Worm (Caenorhabditis elegans): ENCODE results near the gene F25B3.4.

- TF ChIP-seq lin-54 (GFP tag; optimal IDR thresholded peaks at IDR 0.05), result no peak
- TF ChIP-seq nhr-90 (tag; optimal IDR thresholded peaks at IDR 0.05), result no peak
- no peak for TF ChIP-seq unc-62 (GFP tag; optimal IDR thresholded peaks at IDR 0.05)
- TF ChIP-seq C06A6.2 (GFP tag; conservative IDR thresholded peaks at IDR 0.05), result no peak
- TF ChIP-seq zim-3 (tag; optimal IDR thresholded peaks at IDR 0.05), result no peak
- TF ChIP-seq ztf-28 (GFP tag; IDR thresholded peaks at IDR 0.05), result no peak
- TF ChIP-seq chd-7 (tag; optimal IDR thresholded peaks at IDR 0.05), result no peak
- TF ChIP-seq ceh-40 (GFP tag; IDR thresholded peaks at IDR 0.05), result no peak
Measured at ce11 chrV:9576991-9577390, 8.4 kb upstream of the F25B3.4 start, which contains the start of gene F25B3.2.

Measured in whole organism, young adult.